Fruit fly (Drosophila melanogaster) whole organism, wandering third instar larva: Measurements from ENCODE around the gene tbrd-1.
"Not testable (repeated sequence)": the region's sequence is repeated elsewhere in the genome, so short reads cannot be mapped to it uniquely, and the experiment has no call there.

Experiments
- Abd-B ChIP-seq: fragments of >200 bp; optimal IDR thresholded peaks from 2 replicates; lab custom pipeline; 2017; ENCODE audit warnings: missing biosample characterization, missing genetic modification characterization
- Dfd ChIP-seq: fragments of >200 bp; optimal IDR thresholded peaks from 2 replicates; lab custom pipeline; 2017; ENCODE audit warnings: missing biosample characterization, missing genetic modification characterization
- Dif ChIP-seq: fragments of 200-275, 200-300 bp; sonication (Bioruptor generic); optimal IDR thresholded peaks from 2 replicates; lab custom pipeline; 2018; ENCODE audit warnings: missing biosample characterization, missing genetic modification characterization; ENCODE audit not compliant: partially characterized antibody
- Hnf4 ChIP-seq: fragments of 200-800 bp; sonication (Bioruptor generic); optimal IDR thresholded peaks from 2 replicates; lab custom pipeline; 2016; ENCODE audit warnings: missing biosample characterization, mild to moderate bottlenecking, missing genetic modification characterization
- Jra ChIP-seq: sonication (Bioruptor generic); optimal IDR thresholded peaks from 2 replicates; lab custom pipeline; 2016; ENCODE audit warnings: missing biosample characterization, missing genetic modification characterization
- Myc ChIP-seq: fragments of >200 bp; optimal IDR thresholded peaks from 2 replicates; lab custom pipeline; 2017
- Sp1 ChIP-seq: fragments of 200-800 bp; sonication (Bioruptor generic); optimal IDR thresholded peaks from 3 replicates; lab custom pipeline; 2019; ENCODE audit warnings: missing biosample characterization, mild to moderate bottlenecking, missing genetic modification characterization, moderate library complexity
- Vsx2 ChIP-seq: fragments of 200-300, 225-300 bp; sonication (Bioruptor generic); optimal IDR thresholded peaks from 2 replicates; lab custom pipeline; 2018; ENCODE audit warnings: missing biosample characterization, missing genetic modification characterization; ENCODE audit not compliant: partially characterized antibody
- dmrt93B ChIP-seq: fragments of 200-800 bp; sonication (Bioruptor generic); optimal IDR thresholded peaks from 2 replicates; lab custom pipeline; 2018; ENCODE audit warnings: missing biosample characterization, mild to moderate bottlenecking, missing genetic modification characterization
- lola ChIP-seq: fragments of >200 bp; optimal IDR thresholded peaks from 2 replicates; lab custom pipeline; 2017; ENCODE audit warnings: missing biosample characterization, missing genetic modification characterization
- pan ChIP-seq: fragments of >200 bp; optimal IDR thresholded peaks from 2 replicates; lab custom pipeline; 2017
- psq ChIP-seq: fragments of 200-800 bp; sonication (Bioruptor generic); optimal IDR thresholded peaks from 3 replicates; lab custom pipeline; 2017; ENCODE audit warnings: missing biosample characterization, mild to moderate bottlenecking, missing genetic modification characterization, moderate library complexity
- rgr ChIP-seq: fragments of 200-800 bp; sonication (Bioruptor generic); optimal IDR thresholded peaks from 3 replicates; lab custom pipeline; 2016; ENCODE audit warnings: missing biosample characterization, mild to moderate bottlenecking, missing genetic modification characterization

DNA sequence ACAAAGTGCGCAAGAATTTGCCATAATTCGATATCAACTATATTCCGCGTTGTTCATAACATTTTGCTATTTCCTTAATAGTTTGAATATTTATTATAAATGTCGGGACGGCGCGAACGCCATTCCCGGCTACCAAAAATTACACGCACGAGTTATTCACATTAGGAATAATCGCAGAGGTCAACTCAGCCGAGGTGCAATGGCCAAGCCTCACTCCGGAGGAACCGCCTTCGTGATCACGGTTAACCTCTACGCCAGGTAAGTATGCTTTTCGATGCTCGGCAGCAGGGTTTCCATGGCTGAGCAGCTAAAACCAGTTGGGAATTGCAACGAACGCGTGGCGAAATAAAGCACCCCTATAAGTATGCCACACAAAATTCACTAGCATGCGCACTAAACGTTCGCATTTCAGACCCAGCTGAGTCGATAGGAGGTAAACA lies 34.0 kb downstream of the tbrd-1 start:
- peak; percentile 40 for TF ChIP-seq Sp1 (GFP tag; lab: Kevin White, UChicago)
- not testable (repeated sequence) for TF ChIP-seq Dfd (GFP tag; lab: Kevin White, UChicago); pan (lab: Kevin White, UChicago); Abd-B; Myc (lab: Kevin White, UChicago); lola (GFP tag; lab: Kevin White, UChicago); Jra (GFP tag; lab: Kevin White, UChicago); Vsx2 (GFP tag; lab: Kevin White, UChicago)
- TF ChIP-seq rgr (GFP tag; lab: Kevin White, UChicago) = peak; percentile 67
- peak; percentile 11 for TF ChIP-seq dmrt93B (GFP tag; lab: Kevin White, UChicago)
- peak; percentile 52 for TF ChIP-seq psq
- TF ChIP-seq Hnf4 (GFP tag; lab: Kevin White, UChicago) = peak; percentile 83
- TF ChIP-seq Dif (GFP tag; lab: Kevin White, UChicago) = peak; percentile 28
